Fruit fly (Drosophila melanogaster): ENCODE measurements around the gene CG12983.

DNA sequence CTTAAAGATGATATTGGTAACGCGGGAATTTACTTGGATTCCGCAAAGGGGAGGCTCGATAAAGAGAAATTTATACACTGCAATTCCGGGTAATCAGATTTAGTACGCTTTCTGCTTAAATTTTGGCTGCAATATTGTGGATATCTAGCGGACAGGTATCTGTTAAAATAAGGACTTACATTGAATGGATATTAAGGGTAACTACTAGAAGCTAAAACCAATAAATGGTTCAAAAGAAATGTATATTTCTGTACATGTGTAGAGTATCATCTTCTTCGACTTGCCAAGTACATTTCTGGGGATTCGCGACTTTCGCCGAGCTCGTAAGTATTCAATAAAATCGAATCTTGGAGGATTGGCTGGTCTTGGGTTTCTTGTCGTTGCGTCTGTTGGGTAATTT is 37.1 kb downstream of the CG12983 start:
- no peak for TF ChIP-seq CG8478 (optimal IDR thresholded peaks at IDR 0.05)
- no peak for TF ChIP-seq CTCF (optimal IDR thresholded peaks at IDR 0.05)
